Worm (Caenorhabditis elegans) whole organism, late embryonic: ENCODE measurements around the gene W08E12.4.

Source experiments
- C08G9.2 ChIP-seq: sonication (generic microtip); optimal IDR thresholded peaks from 2 replicates; lab custom pipeline; 2016; ENCODE audit warnings: mild to moderate bottlenecking, missing genetic modification characterization, moderate library complexity, missing compliant biosample characterization
- K02D7.2 ChIP-seq: sonication (generic microtip); optimal IDR thresholded peaks from 2 replicates; lab custom pipeline; 2017; ENCODE audit warnings: mild to moderate bottlenecking, missing genetic modification characterization, missing compliant biosample characterization
- K09A11.1 ChIP-seq: sonication (generic microtip); optimal IDR thresholded peaks from 2 replicates; lab custom pipeline; 2017; ENCODE audit warnings: antibody characterized with exemption, mild to moderate bottlenecking, missing genetic modification characterization, missing compliant biosample characterization; ENCODE audit not compliant: insufficient read depth
- ahr-1 ChIP-seq: sonication (generic microtip); optimal IDR thresholded peaks from 2 replicates; lab custom pipeline; 2016; ENCODE audit warnings: missing genetic modification characterization, missing compliant biosample characterization
- ceh-18 ChIP-seq: sonication (generic microtip); optimal IDR thresholded peaks from 2 replicates; lab custom pipeline; 2016; ENCODE audit warnings: missing genetic modification characterization, missing compliant biosample characterization
- ceh-19 ChIP-seq: fragments of 200-800 bp; sonication (Bioruptor generic); optimal IDR thresholded peaks from 2 replicates; lab custom pipeline; 2018; ENCODE audit warnings: mild to moderate bottlenecking, missing genetic modification characterization, missing compliant biosample characterization
- ceh-24 ChIP-seq: sonication (generic microtip); optimal IDR thresholded peaks from 2 replicates; lab custom pipeline; 2016; ENCODE audit warnings: mild to moderate bottlenecking, missing genetic modification characterization, missing compliant biosample characterization
- ceh-30 ChIP-seq: fragments of 150-350 bp; optimal IDR thresholded peaks from 2 replicates; lab custom pipeline; 2014; ENCODE audit warnings: missing biosample characterization, missing genetic modification characterization
- ceh-34 ChIP-seq: sonication (generic microtip); optimal IDR thresholded peaks from 2 replicates; lab custom pipeline; 2016; ENCODE audit warnings: mild to moderate bottlenecking, missing genetic modification characterization, missing compliant biosample characterization
- ceh-45 ChIP-seq: fragments of 200-800 bp; sonication (Bioruptor generic); IDR thresholded peaks from 2 replicates; pipeline ENCODE4 v1.3.6; 2022; ENCODE audit warnings: missing genetic modification reagents, missing genetic modification characterization, missing compliant biosample characterization
- elt-2 ChIP-seq: sonication (generic microtip); optimal IDR thresholded peaks from 2 replicates; lab custom pipeline; 2016; ENCODE audit warnings: missing genetic modification reagents, missing genetic modification characterization, missing compliant biosample characterization
- ets-4 ChIP-seq: sonication (generic microtip); optimal IDR thresholded peaks from 2 replicates; lab custom pipeline; 2016; ENCODE audit warnings: missing genetic modification characterization, missing compliant biosample characterization
- fax-1 ChIP-seq: sonication (generic microtip); optimal IDR thresholded peaks from 2 replicates; lab custom pipeline; 2016; ENCODE audit warnings: missing genotype, missing genetic modification characterization, missing compliant biosample characterization
- fkh-10 ChIP-seq: fragments of 150-350 bp; optimal IDR thresholded peaks from 2 replicates; lab custom pipeline; 2014; ENCODE audit warnings: missing biosample characterization, missing genetic modification reagents, missing genetic modification characterization
- fkh-6 ChIP-seq: sonication (generic microtip); optimal IDR thresholded peaks from 2 replicates; lab custom pipeline; 2016; ENCODE audit warnings: missing genetic modification characterization, missing compliant biosample characterization
- gmeb-2 ChIP-seq: sonication (generic microtip); optimal IDR thresholded peaks from 2 replicates; lab custom pipeline; 2016; ENCODE audit warnings: missing genetic modification characterization, inconsistent platforms, missing compliant biosample characterization
- hlh-30 ChIP-seq: sonication (generic microtip); optimal IDR thresholded peaks from 2 replicates; lab custom pipeline; 2017; ENCODE audit warnings: antibody characterized with exemption, missing genetic modification characterization, missing compliant biosample characterization; ENCODE audit not compliant: insufficient read depth
- lim-6 ChIP-seq: sonication (generic microtip); optimal IDR thresholded peaks from 2 replicates; lab custom pipeline; 2016; ENCODE audit warnings: missing genetic modification characterization, missing compliant biosample characterization
- lin-11 ChIP-seq: fragments of 200-800 bp; sonication (Bioruptor generic); optimal IDR thresholded peaks from 2 replicates; lab custom pipeline; 2018; ENCODE audit warnings: mild to moderate bottlenecking, missing genetic modification characterization, missing compliant biosample characterization
- nhr-11 ChIP-seq: fragments of 150-350 bp; optimal IDR thresholded peaks from 2 replicates; lab custom pipeline; 2014; ENCODE audit warnings: missing biosample characterization, missing genetic modification characterization
- npax-4 ChIP-seq: sonication (generic microtip); optimal IDR thresholded peaks from 2 replicates; lab custom pipeline; 2016; ENCODE audit warnings: missing genetic modification characterization, missing compliant biosample characterization
- odd-2 ChIP-seq: sonication (generic microtip); optimal IDR thresholded peaks from 2 replicates; lab custom pipeline; 2017; ENCODE audit warnings: antibody characterized with exemption, mild to moderate bottlenecking, missing genetic modification characterization, missing compliant biosample characterization
- pag-3 ChIP-seq: sonication (generic microtip); optimal IDR thresholded peaks from 2 replicates; lab custom pipeline; 2016; ENCODE audit warnings: missing compliant biosample characterization, missing genetic modification characterization, borderline replicate concordance
- pat-9 ChIP-seq: fragments of 200-800 bp; sonication (Bioruptor generic); optimal IDR thresholded peaks from 2 replicates; lab custom pipeline; 2018; ENCODE audit warnings: mild to moderate bottlenecking, missing genetic modification characterization, moderate library complexity, missing compliant biosample characterization
- pax-1 ChIP-seq: fragments of 150-350 bp; optimal IDR thresholded peaks from 2 replicates; lab custom pipeline; 2014; ENCODE audit warnings: missing biosample characterization, missing genetic modification characterization
- pha-4 ChIP-seq: fragments of 150-350 bp; optimal IDR thresholded peaks from 2 replicates; lab custom pipeline; 2018; ENCODE audit warnings: missing biosample characterization, missing genetic modification reagents, missing genetic modification characterization
- pqm-1 ChIP-seq: sonication (generic microtip); optimal IDR thresholded peaks from 2 replicates; lab custom pipeline; 2016; ENCODE audit warnings: missing genetic modification characterization, missing compliant biosample characterization
- sdc-2 ChIP-seq: sonication (generic microtip); optimal IDR thresholded peaks from 2 replicates; lab custom pipeline; 2016; ENCODE audit warnings: missing genotype, missing genetic modification characterization, missing compliant biosample characterization
- sox-2 ChIP-seq: fragments of 200-800 bp; sonication (Bioruptor generic); IDR thresholded peaks from 2 replicates; pipeline ENCODE4 v1.3.6; 2022; ENCODE audit warnings: missing genetic modification reagents, missing genetic modification characterization, missing compliant biosample characterization
- sox-4 ChIP-seq: sonication (generic microtip); optimal IDR thresholded peaks from 2 replicates; lab custom pipeline; 2017; ENCODE audit warnings: mild to moderate bottlenecking, missing genetic modification characterization, inconsistent platforms, missing compliant biosample characterization
- syd-9 ChIP-seq: sonication (generic microtip); optimal IDR thresholded peaks from 2 replicates; lab custom pipeline; 2016; ENCODE audit warnings: mild to moderate bottlenecking, missing genetic modification characterization, moderate library complexity, missing compliant biosample characterization
- tbx-2 ChIP-seq: sonication (generic microtip); optimal IDR thresholded peaks from 2 replicates; lab custom pipeline; 2016; ENCODE audit warnings: missing genetic modification characterization, missing compliant biosample characterization
- unc-42 ChIP-seq: sonication (generic microtip); optimal IDR thresholded peaks from 2 replicates; lab custom pipeline; 2016; ENCODE audit warnings: missing genotype, missing genetic modification characterization, missing compliant biosample characterization
- unc-55 ChIP-seq: sonication (generic microtip); optimal IDR thresholded peaks from 2 replicates; lab custom pipeline; 2017; ENCODE audit warnings: missing biosample characterization, missing genetic modification reagents, missing genetic modification characterization
- zip-5 ChIP-seq: sonication (generic microtip); optimal IDR thresholded peaks from 2 replicates; lab custom pipeline; 2016; ENCODE audit warnings: missing genetic modification characterization, missing compliant biosample characterization

W08E12.4 gene

ce11 chrIV:3266841-3267240 is 35.3 kb upstream of the W08E12.4 start:
- TF ChIP-seq ets-4 (tag; lab: Kevin White, UChicago): no peak
- no peak for TF ChIP-seq npax-4 (tag; lab: Kevin White, UChicago)
- TF ChIP-seq C08G9.2 (tag; lab: Kevin White, UChicago): no peak
- TF ChIP-seq elt-2 (tag; lab: Kevin White, UChicago): no peak
- TF ChIP-seq syd-9 (tag; lab: Kevin White, UChicago): no peak
- TF ChIP-seq fkh-6 (tag; lab: Kevin White, UChicago): no peak
- TF ChIP-seq, all 69 proteins: peak for 0

DNA sequence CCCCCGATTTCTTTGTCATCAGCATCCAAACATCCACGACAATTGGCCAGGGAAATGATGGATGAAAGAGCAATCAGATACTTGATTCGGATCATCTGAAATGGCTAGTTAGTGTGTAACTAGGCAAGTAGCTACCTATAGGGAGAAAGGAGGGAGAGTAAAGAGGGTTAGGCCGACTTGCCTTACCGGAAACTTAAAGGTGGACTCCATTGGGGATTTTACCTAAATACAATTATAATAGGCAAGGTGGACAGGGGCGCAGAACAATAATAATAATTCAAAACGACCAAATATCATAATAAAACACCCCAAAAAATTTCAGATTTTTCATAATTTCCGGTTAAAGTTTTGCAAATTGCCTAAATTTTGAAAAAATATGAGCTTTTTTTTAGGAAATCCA is 34.6 kb upstream of the W08E12.4 start, which contains the start of gene clec-173:
TSS of gene clec-173 (minus strand) at position 101 of the 400 bp plus-strand sequence.
- no peak for TF ChIP-seq pag-3 (tag; lab: Kevin White, UChicago)
- no peak for TF ChIP-seq sox-4 (tag; lab: Kevin White, UChicago)
- no peak for TF ChIP-seq odd-2
- TF ChIP-seq zip-5 (tag; lab: Kevin White, UChicago): no peak
- no peak for TF ChIP-seq pax-1 (tag; lab: Kevin White, UChicago)
- TF ChIP-seq pqm-1 (tag; lab: Kevin White, UChicago): no peak
- no peak for TF ChIP-seq ceh-24 (tag; lab: Kevin White, UChicago)
- TF ChIP-seq ceh-45 (GFP tag; lab: Robert Waterston, UW): no peak
- no peak for TF ChIP-seq ceh-19 (GFP tag; lab: Kevin White, UChicago)
- TF ChIP-seq sox-2 (GFP tag; lab: Robert Waterston, UW): no peak
- TF ChIP-seq ahr-1 (tag; lab: Kevin White, UChicago): no peak
- TF ChIP-seq npax-4 (tag; lab: Kevin White, UChicago): no peak
- no peak for TF ChIP-seq unc-42

DNA sequence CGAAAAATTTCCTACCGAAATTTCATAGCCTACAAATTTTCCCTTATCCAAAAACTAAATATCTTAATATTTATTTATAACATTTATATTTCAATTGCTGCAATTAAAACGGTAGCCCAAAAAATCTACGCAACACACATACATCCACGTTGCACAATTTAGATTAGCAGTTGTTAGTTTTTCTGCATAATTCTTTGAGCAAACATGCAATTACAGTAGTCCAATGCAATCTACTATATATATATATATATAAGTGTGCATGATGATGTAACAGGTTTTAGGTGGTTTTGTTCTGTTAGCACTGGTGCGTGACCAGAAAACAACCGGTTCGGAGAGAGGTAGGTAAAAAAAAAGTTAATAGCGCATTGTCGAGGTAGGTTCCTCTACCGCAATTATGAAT is 30.8 kb upstream of the W08E12.4 start:
- TF ChIP-seq sdc-2 (tag; lab: Kevin White, UChicago) (no peak), pha-4 (no peak), ceh-18 (no peak), fkh-10 (GFP tag; lab: Kevin White, UChicago) (no peak), ceh-30 (tag; lab: Kevin White, UChicago) (no peak), fax-1 (tag; lab: Kevin White, UChicago) (no peak), nhr-11 (tag; lab: Kevin White, UChicago) (no peak), pag-3 (tag; lab: Kevin White, UChicago) (no peak), pat-9 (no peak), K09A11.1 (tag; lab: Kevin White, UChicago) (no peak), ceh-34 (tag; lab: Kevin White, UChicago) (no peak)

DNA sequence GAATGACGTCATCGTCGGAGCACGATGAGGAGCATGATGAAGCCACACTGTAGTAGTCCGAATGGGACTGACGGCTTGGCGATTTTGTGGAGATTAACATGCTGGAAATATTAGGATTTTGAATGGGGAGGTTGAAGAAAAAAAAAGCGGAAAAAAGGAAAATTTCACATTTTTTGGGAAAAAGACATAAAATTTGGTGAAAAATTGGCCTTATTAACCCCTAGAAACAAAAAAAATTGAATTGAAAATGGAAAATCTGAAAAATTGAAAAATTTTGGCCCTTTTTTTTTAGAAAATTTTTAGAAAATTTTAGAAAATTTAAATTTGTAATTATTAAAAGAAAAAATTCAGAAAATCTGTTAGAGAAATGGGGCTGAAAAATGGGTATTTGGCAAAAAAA is 28.9 kb upstream of the W08E12.4 start, which contains the start of gene T26C12.3:
TSS of gene T26C12.3 (minus strand) at position 101 of the 400 bp plus-strand sequence.
- TF ChIP-seq tbx-2 (no peak), pat-9 (no peak), K02D7.2 (tag; lab: Kevin White, UChicago) (no peak), syd-9 (tag; lab: Kevin White, UChicago) (no peak), gmeb-2 (tag; lab: Kevin White, UChicago) (no peak), pax-1 (tag; lab: Kevin White, UChicago) (no peak), hlh-30 (tag; lab: Kevin White, UChicago) (no peak), sox-2 (GFP tag; lab: Robert Waterston, UW) (no peak), lin-11 (no peak), lim-6 (tag; lab: Kevin White, UChicago) (no peak), ahr-1 (tag; lab: Kevin White, UChicago) (no peak), pag-3 (tag; lab: Kevin White, UChicago) (no peak), unc-55 (GFP tag; lab: Kevin White, UChicago) (no peak), C08G9.2 (tag; lab: Kevin White, UChicago) (no peak)
